Worm (Caenorhabditis elegans) whole organism, L4 larva: ENCODE data around the gene F46C3.7.

Source experiments
- D1046.2 ChIP-seq: fragments of 200-800 bp; sonication (Bioruptor generic); IDR thresholded peaks from 2 replicates; pipeline ENCODE4 v1.3.6; 2022; ENCODE audit warnings: missing genetic modification characterization, missing compliant biosample characterization
- F10B5.3 ChIP-seq: sonication (generic microtip); optimal IDR thresholded peaks from 2 replicates; lab custom pipeline; 2016; ENCODE audit warnings: mild to moderate bottlenecking, missing genetic modification characterization, missing compliant biosample characterization
- F26F4.8 ChIP-seq: fragments of 200-800 bp; sonication (Bioruptor generic); conservative IDR thresholded peaks from 2 replicates; pipeline ENCODE4 v1.3.6; 2022; ENCODE audit warnings: missing genetic modification characterization, missing compliant biosample characterization
- F44E2.7 ChIP-seq: fragments of 200-800 bp; sonication (Bioruptor generic); IDR thresholded peaks from 2 replicates; pipeline ENCODE4 v2.1.2; 2022; ENCODE audit warnings: missing genetic modification characterization, missing compliant biosample characterization
- R02D3.7 ChIP-seq: fragments of 150-350 bp; sonication (generic microtip); optimal IDR thresholded peaks from 3 replicates; lab custom pipeline; 2014; ENCODE audit warnings: missing biosample characterization, missing genetic modification characterization
- Y48G9A.11 ChIP-seq: fragments of 200-800 bp; sonication (Bioruptor generic); IDR thresholded peaks from 2 replicates; pipeline ENCODE4 v1.3.6; 2022; ENCODE audit warnings: missing genetic modification reagents, missing genetic modification characterization, missing compliant biosample characterization
- ZK546.5 ChIP-seq, 2 experiments: sonication (generic microtip); optimal IDR thresholded peaks; 2 replicates each; lab custom pipeline; 2017; ENCODE audit warnings: missing biosample characterization in 2 of 2, missing genetic modification characterization in 2 of 2
- aha-1 ChIP-seq: fragments of 150-350 bp; peaks from one replicate; lab custom pipeline; 2014; ENCODE audit warnings: missing biosample characterization, missing genetic modification characterization
- aly-2 ChIP-seq: sonication (generic microtip); optimal IDR thresholded peaks from 2 replicates; lab custom pipeline; 2018; ENCODE audit warnings: missing biosample characterization, missing genetic modification characterization
- ceh-20 ChIP-seq: fragments of 200-800 bp; sonication (Bioruptor generic); IDR thresholded peaks from 2 replicates; pipeline ENCODE4 v1.3.6; 2022; ENCODE audit warnings: missing genetic modification reagents, missing genetic modification characterization, missing compliant biosample characterization
- ceh-32 ChIP-seq: sonication (generic microtip); optimal IDR thresholded peaks from 2 replicates; lab custom pipeline; 2016; ENCODE audit warnings: mild to moderate bottlenecking, missing genetic modification characterization, missing compliant biosample characterization; ENCODE audit not compliant: poor library complexity
- ceh-62 ChIP-seq: sonication (generic microtip); optimal IDR thresholded peaks from 2 replicates; lab custom pipeline; 2017; ENCODE audit warnings: missing biosample characterization, missing genetic modification characterization
- ctbp-1 ChIP-seq: fragments of 200-800 bp; sonication (Bioruptor generic); IDR thresholded peaks from 2 replicates; pipeline ENCODE4 v1.3.6; 2022; ENCODE audit warnings: missing genetic modification reagents, missing genetic modification characterization, missing compliant biosample characterization
- daf-19 ChIP-seq: fragments of 200-800 bp; sonication (Bioruptor generic); conservative IDR thresholded peaks from 2 replicates; pipeline ENCODE4 v1.3.6; 2022; ENCODE audit warnings: missing genetic modification characterization, missing compliant biosample characterization
- daf-8 ChIP-seq: fragments of 200-800 bp; sonication (Bioruptor generic); IDR thresholded peaks from 2 replicates; pipeline ENCODE4 v1.3.6; 2022; ENCODE audit warnings: missing genetic modification characterization, missing compliant biosample characterization
- dmd-8 ChIP-seq: fragments of 200-800 bp; sonication (Bioruptor generic); IDR thresholded peaks from 2 replicates; pipeline ENCODE4 v1.3.6; 2022; ENCODE audit warnings: missing genetic modification characterization, missing compliant biosample characterization
- dpl-1 ChIP-seq: fragments of 150-350 bp; optimal IDR thresholded peaks from 2 replicates; lab custom pipeline; 2014; ENCODE audit warnings: missing biosample characterization, missing genetic modification reagents, missing genetic modification characterization
- dve-1 ChIP-seq: sonication (generic microtip); optimal IDR thresholded peaks from 2 replicates; lab custom pipeline; 2017; ENCODE audit warnings: antibody characterized with exemption, mild to moderate bottlenecking, missing genetic modification characterization, missing compliant biosample characterization; ENCODE audit not compliant: insufficient read depth
- gei-8 ChIP-seq: fragments of 200-800 bp; sonication (Bioruptor generic); optimal IDR thresholded peaks from 2 replicates; lab custom pipeline; 2018; ENCODE audit warnings: mild to moderate bottlenecking, missing genetic modification characterization, missing compliant biosample characterization
- hif-1 ChIP-seq, 2 experiments: sonication (generic microtip); optimal IDR thresholded peaks; 2 replicates each; lab custom pipeline; 2016 to 2017; ENCODE audit warnings: missing compliant biosample characterization in 2 of 2, missing genetic modification characterization in 2 of 2, missing genetic modification reagents in 2 of 2, missing genotype in 2 of 2, mild to moderate bottlenecking in 1 of 2
- hlh-11 ChIP-seq: fragments of 200-800 bp; sonication (Bioruptor generic); optimal IDR thresholded peaks from 2 replicates; lab custom pipeline; 2018; ENCODE audit warnings: mild to moderate bottlenecking, missing genetic modification characterization, missing compliant biosample characterization
- hlh-30 ChIP-seq: sonication (generic microtip); optimal IDR thresholded peaks from 2 replicates; lab custom pipeline; 2017; ENCODE audit warnings: antibody characterized with exemption, mild to moderate bottlenecking, missing genetic modification characterization, missing compliant biosample characterization; ENCODE audit not compliant: insufficient read depth
- jun-1 ChIP-seq: fragments of 150-350 bp; optimal IDR thresholded peaks from 2 replicates; lab custom pipeline; 2014; ENCODE audit warnings: missing biosample characterization, missing genetic modification reagents, missing genetic modification characterization
- lin-1 ChIP-seq: fragments of 200-800 bp; sonication (Bioruptor generic); IDR thresholded peaks from 2 replicates; pipeline ENCODE4 v1.3.6; 2022; ENCODE audit warnings: missing genetic modification reagents, missing genetic modification characterization, missing compliant biosample characterization
- lin-15B ChIP-seq: fragments of 150-350 bp; sonication (generic microtip); optimal IDR thresholded peaks from 3 replicates; lab custom pipeline; 2014; ENCODE audit warnings: missing biosample characterization, missing genetic modification characterization
- lin-29 ChIP-seq: fragments of 200-800 bp; sonication (Bioruptor generic); IDR thresholded peaks from 2 replicates; pipeline ENCODE4 v1.3.6; 2022; ENCODE audit warnings: missing genetic modification reagents, missing genetic modification characterization, missing compliant biosample characterization
- lin-39 ChIP-seq: fragments of 150-350 bp; optimal IDR thresholded peaks from 2 replicates; lab custom pipeline; 2014; ENCODE audit warnings: missing biosample characterization, missing genetic modification reagents, missing genetic modification characterization
- lsy-2 ChIP-seq, 2 experiments: fragments of 150-350 bp in 1 of 2; sonication (generic microtip) in 1 of 2; optimal IDR thresholded peaks; 2 replicates each; lab custom pipeline; 2014 to 2017; ENCODE audit warnings: missing biosample characterization in 2 of 2, missing genetic modification characterization in 2 of 2
- madf-5 ChIP-seq, 2 experiments: fragments of 200-800 bp; sonication (Bioruptor generic); IDR thresholded peaks; 2 replicates each; pipeline ENCODE4 v1.3.6; 2022; ENCODE audit warnings: missing compliant biosample characterization in 2 of 2, missing genetic modification characterization in 2 of 2
- mxl-3 ChIP-seq: fragments of 200-800 bp; sonication (Bioruptor generic); optimal IDR thresholded peaks from 2 replicates; lab custom pipeline; 2018; ENCODE audit warnings: mild to moderate bottlenecking, missing genetic modification characterization, missing compliant biosample characterization
- nhr-102 ChIP-seq: sonication (generic microtip); optimal IDR thresholded peaks from 2 replicates; lab custom pipeline; 2016; ENCODE audit warnings: mild to moderate bottlenecking, missing genetic modification characterization, moderate library complexity, missing compliant biosample characterization
- nhr-11 ChIP-seq: fragments of 150-350 bp; optimal IDR thresholded peaks from 2 replicates; lab custom pipeline; 2014; ENCODE audit warnings: missing biosample characterization, missing genetic modification characterization
- nhr-237 ChIP-seq: sonication (generic microtip); optimal IDR thresholded peaks from 2 replicates; lab custom pipeline; 2017; ENCODE audit warnings: missing biosample characterization, missing genetic modification characterization
- nhr-28 ChIP-seq: fragments of 150-350 bp; optimal IDR thresholded peaks from 2 replicates; lab custom pipeline; 2014; ENCODE audit warnings: missing biosample characterization, missing genetic modification characterization
- nhr-41 ChIP-seq: fragments of 200-800 bp; sonication (Bioruptor generic); IDR thresholded peaks from 2 replicates; pipeline ENCODE4 v1.3.6; 2022; ENCODE audit warnings: missing genetic modification reagents, missing genetic modification characterization, missing compliant biosample characterization
- nhr-42 ChIP-seq: fragments of 200-800 bp; sonication (Bioruptor generic); IDR thresholded peaks from 2 replicates; pipeline ENCODE4 v1.3.6; 2022; ENCODE audit warnings: missing genetic modification characterization, missing compliant biosample characterization
- nhr-6 ChIP-seq: fragments of 150-350 bp; optimal IDR thresholded peaks from 2 replicates; lab custom pipeline; 2014; ENCODE audit warnings: missing biosample characterization, missing genetic modification characterization
- pqm-1 ChIP-seq: sonication (generic microtip); optimal IDR thresholded peaks from 2 replicates; lab custom pipeline; 2017; ENCODE audit warnings: missing biosample characterization, missing genetic modification characterization
- skn-1 ChIP-seq: fragments of 150-350 bp; optimal IDR thresholded peaks from 2 replicates; lab custom pipeline; 2014; ENCODE audit warnings: missing biosample characterization, missing genetic modification characterization
- spr-1 ChIP-seq: sonication (generic microtip); optimal IDR thresholded peaks from 2 replicates; lab custom pipeline; 2016; ENCODE audit warnings: mild to moderate bottlenecking, missing genetic modification characterization, missing compliant biosample characterization
- spr-3 ChIP-seq: fragments of 200-800 bp; sonication (Bioruptor generic); optimal IDR thresholded peaks from 2 replicates; lab custom pipeline; 2018; ENCODE audit warnings: mild to moderate bottlenecking, missing genetic modification characterization, missing compliant biosample characterization
- tag-97 ChIP-seq: fragments of 200-800 bp; sonication (Bioruptor generic); IDR thresholded peaks from 2 replicates; pipeline ENCODE4 v1.3.6; 2022; ENCODE audit warnings: missing genetic modification characterization, missing compliant biosample characterization
- tra-1 ChIP-seq: fragments of 200-800 bp; sonication (Bioruptor generic); IDR thresholded peaks from 2 replicates; pipeline ENCODE4 v1.3.6; 2022; ENCODE audit warnings: missing genetic modification reagents, missing genetic modification characterization, missing compliant biosample characterization
- unc-130 ChIP-seq: sonication (generic microtip); optimal IDR thresholded peaks from 2 replicates; lab custom pipeline; 2016; ENCODE audit warnings: missing genetic modification reagents, missing genetic modification characterization, missing compliant biosample characterization
- vab-7 ChIP-seq: fragments of 200-800 bp; sonication (Bioruptor generic); IDR thresholded peaks from 2 replicates; pipeline ENCODE4 v1.3.6; 2022; ENCODE audit warnings: missing genetic modification reagents, missing genetic modification characterization, missing compliant biosample characterization
- zag-1 ChIP-seq: fragments of 150-350 bp; optimal IDR thresholded peaks from 2 replicates; lab custom pipeline; 2014; ENCODE audit warnings: missing biosample characterization, missing genetic modification characterization
- zip-2 ChIP-seq: fragments of 150-350 bp; optimal IDR thresholded peaks from 2 replicates; lab custom pipeline; 2014; ENCODE audit warnings: missing biosample characterization, missing genetic modification characterization
- ztf-11 ChIP-seq: fragments of 150-350 bp; optimal IDR thresholded peaks from 2 replicates; lab custom pipeline; 2014; ENCODE audit warnings: missing biosample characterization, missing genetic modification characterization
- ztf-7 ChIP-seq: fragments of 150-350 bp; optimal IDR thresholded peaks from 2 replicates; lab custom pipeline; 2014; ENCODE audit warnings: missing biosample characterization, missing genetic modification characterization

The F46C3.7 gene

ce11 chrX:11472407-11472806, 32.6 kb downstream of the F46C3.7 start:
- TF ChIP-seq mxl-3 (no peak), aha-1 (tag; lab: Kevin White, UChicago) (peak; percentile 60), R02D3.7 (tag; lab: Kevin White, UChicago) (no peak)

- TF ChIP-seq F44E2.7 (GFP tag; lab: Robert Waterston, UW), result no peak
- TF ChIP-seq ceh-62 (tag; lab: Kevin White, UChicago), result no peak
- peak; percentile 69 for TF ChIP-seq hlh-11 (tag; lab: Kevin White, UChicago)
- TF ChIP-seq ztf-7, result no peak
- TF ChIP-seq lin-39 (tag; lab: Kevin White, UChicago), result no peak
- no peak for TF ChIP-seq lin-15B (tag; lab: Kevin White, UChicago)
- no peak for TF ChIP-seq lin-29 (GFP tag; lab: Robert Waterston, UW)
- TF ChIP-seq ceh-20 (GFP tag; lab: Robert Waterston, UW), result peak; percentile 70; the same call in 1 of the 2 replicates
- TF ChIP-seq gei-8, result no peak
- no peak for TF ChIP-seq spr-3 (GFP tag; lab: Kevin White, UChicago)
- no peak for TF ChIP-seq nhr-102 (tag; lab: Kevin White, UChicago)
- TF ChIP-seq ZK546.5 (tag; optimal IDR thresholded peaks at IDR 0.05; lab: Kevin White, UChicago), result no peak
- peak; percentile 25 for TF ChIP-seq nhr-11 (tag; lab: Kevin White, UChicago)
- peak; percentile 2 for TF ChIP-seq skn-1 (tag; lab: Kevin White, UChicago)
- TF ChIP-seq dve-1 (tag; lab: Kevin White, UChicago), result no peak
- no peak for TF ChIP-seq Y48G9A.11 (GFP tag; lab: Robert Waterston, UW)
- TF ChIP-seq aly-2 (tag; lab: Kevin White, UChicago), result no peak
- TF ChIP-seq tag-97, result no peak
- TF ChIP-seq mxl-3, result no peak
- peak; percentile 52 for TF ChIP-seq hlh-30
- no peak for TF ChIP-seq lin-1
- TF ChIP-seq nhr-237, result no peak
- no peak for TF ChIP-seq tra-1 (GFP tag; lab: Robert Waterston, UW)
- TF ChIP-seq daf-19 (GFP tag; lab: Robert Waterston, UW), result no peak
- peak; percentile 88 for TF ChIP-seq aha-1 (tag; lab: Kevin White, UChicago)
- no peak for TF ChIP-seq F10B5.3 (tag; lab: Kevin White, UChicago)
- no peak for TF ChIP-seq madf-5 (GFP tag; IDR thresholded peaks at IDR 0.05; lab: Robert Waterston, UW)
- TF ChIP-seq nhr-41 (GFP tag; lab: Robert Waterston, UW), result no peak
- TF ChIP-seq nhr-6 (tag; lab: Kevin White, UChicago), result no peak
- TF ChIP-seq vab-7 (GFP tag; lab: Robert Waterston, UW), result peak; percentile 30; the same call in 1 of the 2 replicates
- no peak for TF ChIP-seq zip-2 (tag; lab: Kevin White, UChicago)
- peak; percentile 55 for TF ChIP-seq spr-1 (tag; lab: Kevin White, UChicago)
- TF ChIP-seq ceh-32, result peak; percentile 60
- TF ChIP-seq lsy-2 (tag; optimal IDR thresholded peaks at IDR 0.05; lab: Kevin White, UChicago), result peak; percentile 35 to 40
- TF ChIP-seq nhr-42 (GFP tag; lab: Robert Waterston, UW), result no peak
- TF ChIP-seq daf-8 (GFP tag; lab: Robert Waterston, UW), result no peak
- TF ChIP-seq pqm-1 (tag; lab: Kevin White, UChicago), result no peak
- no peak for TF ChIP-seq nhr-28
- no peak for TF ChIP-seq jun-1
- no peak for TF ChIP-seq D1046.2 (GFP tag; lab: Robert Waterston, UW)
- no peak for TF ChIP-seq zag-1 (tag; lab: Kevin White, UChicago)
- peak; percentile 86 for TF ChIP-seq ctbp-1 (GFP tag; lab: Robert Waterston, UW)
- no peak for TF ChIP-seq F26F4.8 (GFP tag; lab: Robert Waterston, UW)
- no peak for TF ChIP-seq dpl-1 (GFP tag; lab: Kevin White, UChicago)
- TF ChIP-seq dmd-8 (GFP tag; lab: Robert Waterston, UW), result no peak
- TF ChIP-seq unc-130, result no peak
- peak; percentile 39 to 49 for TF ChIP-seq hif-1 (tag; optimal IDR thresholded peaks at IDR 0.05; lab: Kevin White, UChicago)
- TF ChIP-seq R02D3.7 (tag; lab: Kevin White, UChicago), result no peak
- TF ChIP-seq ztf-11, result no peak
These were observed 33.3 kb downstream of the F46C3.7 start for ce11 chrX:11472953-11473671.
